Fruit fly (Drosophila melanogaster) whole organism, embryonic: ENCODE measurements around the gene Gr61a.
A peak's percentile ranks its signal among the peaks of the same experiment; 100 is the strongest.

Experiments used
- Antp ChIP-seq: fragments of 200-800 bp; sonication (Bioruptor generic); optimal IDR thresholded peaks from 3 replicates; lab custom pipeline; 2016; ENCODE audit warnings: missing biosample characterization, missing genetic modification characterization
- Atf3 ChIP-seq: fragments of 200-800 bp; sonication (Bioruptor generic); optimal IDR thresholded peaks from 3 replicates; lab custom pipeline; 2016; ENCODE audit warnings: missing biosample characterization, missing genetic modification characterization
- Awh ChIP-seq: fragments of 200-800 bp; sonication (Bioruptor generic); IDR thresholded peaks from 2 replicates; pipeline ENCODE4, ENCODE4 v1.3.6; 2022; ENCODE audit warnings: missing biosample characterization, missing genetic modification characterization
- CG10147 ChIP-seq: fragments of 200-800 bp; sonication (Bioruptor generic); optimal IDR thresholded peaks from 2 replicates; lab custom pipeline; 2019; ENCODE audit warnings: missing biosample characterization, mild to moderate bottlenecking, missing genetic modification characterization, moderate library complexity
- CG10565 ChIP-seq: fragments of 200-800 bp; sonication (Bioruptor generic); optimal IDR thresholded peaks from 3 replicates; lab custom pipeline; 2016; ENCODE audit warnings: missing biosample characterization, mild to moderate bottlenecking, missing genetic modification characterization
- CG11504 ChIP-seq: fragments of 200-800 bp; sonication (Bioruptor generic); optimal IDR thresholded peaks from 3 replicates; lab custom pipeline; 2019; ENCODE audit warnings: missing biosample characterization, mild to moderate bottlenecking, missing genetic modification characterization, moderate library complexity
- CG12391 ChIP-seq: fragments of 200-800 bp; sonication (Bioruptor generic); optimal IDR thresholded peaks from 3 replicates; lab custom pipeline; 2018; ENCODE audit warnings: missing biosample characterization, mild to moderate bottlenecking, missing genetic modification characterization, moderate library complexity
- CG14014 ChIP-seq: fragments of 200-800 bp; sonication (Bioruptor generic); IDR thresholded peaks from 2 replicates; pipeline ENCODE4 v1.3.6; 2022; ENCODE audit warnings: missing biosample characterization, missing genetic modification characterization
- CG15073 ChIP-seq: fragments of 200-800 bp; sonication (Bioruptor generic); optimal IDR thresholded peaks from 2 replicates; lab custom pipeline; 2016; ENCODE audit warnings: missing biosample characterization, missing genetic modification characterization
- CG15479 ChIP-seq: fragments of 200-800 bp; sonication (Bioruptor generic); optimal IDR thresholded peaks from 3 replicates; lab custom pipeline; 2019; ENCODE audit warnings: missing biosample characterization, mild to moderate bottlenecking, missing genetic modification characterization, moderate library complexity
- CG1602 ChIP-seq: fragments of 200-800 bp; sonication (Bioruptor generic); optimal IDR thresholded peaks from 3 replicates; lab custom pipeline; 2016; ENCODE audit warnings: missing biosample characterization, missing genetic modification characterization
- CG2678 ChIP-seq: fragments of 200-800 bp; sonication (Bioruptor generic); optimal IDR thresholded peaks from 3 replicates; lab custom pipeline; 2019; ENCODE audit warnings: missing biosample characterization, mild to moderate bottlenecking, missing genetic modification characterization, moderate library complexity
- CG3065 ChIP-seq: fragments of 200-800 bp; sonication (Bioruptor generic); optimal IDR thresholded peaks from 2 replicates; lab custom pipeline; 2016; ENCODE audit warnings: missing biosample characterization, missing genetic modification characterization
- CG3407 ChIP-seq: fragments of 200-800 bp; sonication (Bioruptor generic); optimal IDR thresholded peaks from 2 replicates; lab custom pipeline; 2018; ENCODE audit warnings: missing biosample characterization, mild to moderate bottlenecking, missing genetic modification characterization
- CG34422 ChIP-seq: fragments of 200-800 bp; sonication (Bioruptor generic); IDR thresholded peaks from 3 replicates; pipeline ENCODE4 v1.3.6; 2022; ENCODE audit warnings: missing biosample characterization, missing genetic modification characterization
- CG3726 ChIP-seq: fragments of 200-800 bp; sonication (Bioruptor generic); IDR thresholded peaks from 3 replicates; pipeline ENCODE4, ENCODE4 v1.3.6; 2022; ENCODE audit warnings: missing biosample characterization, missing genetic modification characterization
- CG4282 ChIP-seq: fragments of 200-800 bp; sonication (Bioruptor generic); optimal IDR thresholded peaks from 2 replicates; lab custom pipeline; 2016; ENCODE audit warnings: missing biosample characterization, missing genetic modification characterization
- CG4707 ChIP-seq: fragments of 200-800 bp; sonication (Bioruptor generic); optimal IDR thresholded peaks from 2 replicates; lab custom pipeline; 2018; ENCODE audit warnings: missing biosample characterization, mild to moderate bottlenecking, missing genetic modification characterization, moderate library complexity
- CG6254 ChIP-seq: fragments of 200-800 bp; sonication (Bioruptor generic); optimal IDR thresholded peaks from 3 replicates; lab custom pipeline; 2017; ENCODE audit warnings: mild to moderate bottlenecking, missing biosample characterization, missing genetic modification reagents, missing genetic modification characterization
- CG7987 ChIP-seq: fragments of 200-800 bp; sonication (Bioruptor generic); optimal IDR thresholded peaks from 2 replicates; lab custom pipeline; 2018; ENCODE audit warnings: missing biosample characterization, mild to moderate bottlenecking, missing genetic modification characterization, moderate library complexity
- CG8388 ChIP-seq: fragments of 200-800 bp; sonication (Bioruptor generic); optimal IDR thresholded peaks from 2 replicates; lab custom pipeline; 2019; ENCODE audit warnings: missing biosample characterization, mild to moderate bottlenecking, missing genetic modification characterization, moderate library complexity
- CG8944 ChIP-seq: fragments of 200-800 bp; sonication (Bioruptor generic); optimal IDR thresholded peaks from 3 replicates; lab custom pipeline; 2016; ENCODE audit warnings: missing biosample characterization, missing genetic modification characterization
- Camta ChIP-seq: fragments of 200-800 bp; sonication (Bioruptor generic); optimal IDR thresholded peaks from 2 replicates; lab custom pipeline; 2016; ENCODE audit warnings: missing biosample characterization, missing genetic modification characterization
- Dref ChIP-seq: fragments of 200-800 bp; sonication (Bioruptor generic); IDR thresholded peaks from 2 replicates; pipeline ENCODE4 v1.3.6; 2022; ENCODE audit warnings: missing biosample characterization, missing genetic modification characterization
- Ets65A ChIP-seq: fragments of 200-800 bp; sonication (Bioruptor generic); peaks from one replicate; lab custom pipeline; 2016; ENCODE audit warnings: missing biosample characterization, missing genetic modification characterization
- Fer3 ChIP-seq: fragments of 200-800 bp; sonication (Bioruptor generic); optimal IDR thresholded peaks from 2 replicates; lab custom pipeline; 2018; ENCODE audit warnings: missing biosample characterization, mild to moderate bottlenecking, missing genetic modification characterization, moderate library complexity
- Hr3 ChIP-seq: fragments of 200-800 bp; sonication (Bioruptor generic); optimal IDR thresholded peaks from 3 replicates; lab custom pipeline; 2016; ENCODE audit warnings: missing biosample characterization, missing genetic modification characterization
- Jarid2 ChIP-seq: fragments of 200-800 bp; sonication (Bioruptor generic); optimal IDR thresholded peaks from 3 replicates; lab custom pipeline; 2017; ENCODE audit warnings: mild to moderate bottlenecking, missing biosample characterization, missing genetic modification reagents, missing genetic modification characterization
- Usf ChIP-seq: fragments of 200-800 bp; sonication (Bioruptor generic); optimal IDR thresholded peaks from 2 replicates; lab custom pipeline; 2017; ENCODE audit warnings: missing genotype, missing biosample characterization, missing genetic modification characterization
- Vsx1 ChIP-seq: fragments of 200-800 bp; sonication (Bioruptor generic); optimal IDR thresholded peaks from 2 replicates; lab custom pipeline; 2017; ENCODE audit warnings: missing biosample characterization, mild to moderate bottlenecking, missing genetic modification characterization, missing genetic modification reagents
- abd-A ChIP-seq: fragments of 200-800 bp; sonication (Bioruptor generic); optimal IDR thresholded peaks from 3 replicates; lab custom pipeline; 2019; ENCODE audit warnings: missing biosample characterization, mild to moderate bottlenecking, missing genetic modification characterization, moderate library complexity
- bab2 ChIP-seq: fragments of 200-800 bp; sonication (Bioruptor generic); optimal IDR thresholded peaks from 2 replicates; lab custom pipeline; 2016; ENCODE audit warnings: missing biosample characterization, missing genetic modification characterization
- bsh ChIP-seq, 2 experiments: fragments of 200-800 bp; sonication (Bioruptor generic); optimal IDR thresholded peaks; 2 replicates each; lab custom pipeline; 2017 to 2018; ENCODE audit warnings: mild to moderate bottlenecking in 2 of 2, missing biosample characterization in 2 of 2, missing genetic modification characterization in 2 of 2, moderate library complexity in 1 of 2
- chif ChIP-seq, 2 experiments: fragments of 200-800 bp; sonication (Bioruptor generic); optimal IDR thresholded peaks; 3 replicates each; lab custom pipeline; 2016; ENCODE audit warnings: missing biosample characterization in 2 of 2, missing genetic modification characterization in 2 of 2
- crp ChIP-seq, 2 experiments: fragments of 200-800 bp; sonication (Bioruptor generic); optimal IDR thresholded peaks; 2 replicates in 1 of 2; 3 replicates in 1 of 2; lab custom pipeline; 2017; ENCODE audit warnings: missing biosample characterization in 2 of 2, missing genetic modification characterization in 2 of 2, mild to moderate bottlenecking in 1 of 2, moderate library complexity in 1 of 2
- dysf ChIP-seq: fragments of 200-800 bp; sonication (Bioruptor generic); IDR thresholded peaks from 3 replicates; pipeline ENCODE4 v1.3.6; 2022; ENCODE audit warnings: missing biosample characterization, missing genetic modification characterization
- ewg ChIP-seq: fragments of 200-800 bp; sonication (Bioruptor generic); optimal IDR thresholded peaks from 3 replicates; lab custom pipeline; 2017; ENCODE audit warnings: mild to moderate bottlenecking, missing biosample characterization, missing genetic modification reagents, missing genetic modification characterization
- her ChIP-seq: fragments of 200-800 bp; sonication (Bioruptor generic); optimal IDR thresholded peaks from 2 replicates; lab custom pipeline; 2016; ENCODE audit warnings: missing biosample characterization, missing genetic modification characterization
- hkb ChIP-seq, 2 experiments: fragments of 200-800 bp in 1 of 2; fragments of >200 bp in 1 of 2; sonication (Bioruptor generic) in 1 of 2; IDR thresholded peaks in 1 of 2; optimal IDR thresholded peaks in 1 of 2; 2 replicates each; pipeline versions ENCODE4 v1.3.6 to Lab custom; 2017 to 2022; ENCODE audit warnings: missing biosample characterization in 1 of 2, missing genetic modification characterization in 1 of 2
- lilli ChIP-seq: fragments of 200-800 bp; sonication (Bioruptor generic); optimal IDR thresholded peaks from 3 replicates; lab custom pipeline; 2016; ENCODE audit warnings: missing biosample characterization, missing genetic modification characterization
- nerfin-2 ChIP-seq: fragments of 200-800 bp; sonication (Bioruptor generic); IDR thresholded peaks from 2 replicates; pipeline ENCODE4 v1.3.6; 2022; ENCODE audit warnings: missing biosample characterization, missing genetic modification characterization; ENCODE audit not compliant: partially characterized antibody
- nmo ChIP-seq: fragments of 200-800 bp; sonication (Bioruptor generic); optimal IDR thresholded peaks from 2 replicates; lab custom pipeline; 2018; ENCODE audit warnings: missing biosample characterization, mild to moderate bottlenecking, missing genetic modification characterization, moderate library complexity
- onecut ChIP-seq: fragments of 200-800 bp; sonication (Bioruptor generic); IDR thresholded peaks from 2 replicates; pipeline ENCODE4 v1.3.6; 2022; ENCODE audit warnings: missing biosample characterization, missing genetic modification characterization
- stwl ChIP-seq: fragments of 200-800 bp; sonication (Bioruptor generic); optimal IDR thresholded peaks from 3 replicates; lab custom pipeline; 2018; ENCODE audit warnings: missing biosample characterization, mild to moderate bottlenecking, missing genetic modification characterization, moderate library complexity
- tap ChIP-seq: fragments of 200-800 bp; optimal IDR thresholded peaks from 3 replicates; lab custom pipeline; 2019; ENCODE audit warnings: missing biosample characterization, mild to moderate bottlenecking, missing genetic modification characterization, moderate library complexity
- tin ChIP-seq: fragments of 200-800 bp; sonication (Bioruptor generic); optimal IDR thresholded peaks from 3 replicates; lab custom pipeline; 2016; ENCODE audit warnings: missing biosample characterization, missing genetic modification characterization
- usp ChIP-seq: fragments of >200 bp; optimal IDR thresholded peaks from 2 replicates; lab custom pipeline; 2017; ENCODE audit warnings: missing biosample characterization, missing genetic modification characterization

Gene Gr61a

dm6 chr3L:824444-824843 is 16.8 kb upstream of the Gr61a start (continued):
- TF ChIP-seq ewg (GFP tag; lab: Kevin White, UChicago) = peak; percentile 29
- TF ChIP-seq tap (tag; lab: Kevin White, UChicago) = peak; percentile 43
- TF ChIP-seq Fer3 = no peak
- TF ChIP-seq Hr3 (GFP tag; lab: Kevin White, UChicago) = peak; percentile 8
- peak; percentile 23 for TF ChIP-seq CG10147 (GFP tag; lab: Kevin White, UChicago)
- peak; percentile 8; the same call in 1 of the 3 replicates for TF ChIP-seq dysf
- TF ChIP-seq Awh (GFP tag; lab: Robert Waterston, UW) = no peak
- TF ChIP-seq bab2 (GFP tag; lab: Kevin White, UChicago) = peak; percentile 9
- peak; percentile 51 for TF ChIP-seq CG2678 (tag; lab: Kevin White, UChicago)
- peak; percentile 19 for TF ChIP-seq Antp (GFP tag; lab: Kevin White, UChicago)
- peak; percentile 88 for TF ChIP-seq Ets65A (GFP tag; lab: Kevin White, UChicago)
- peak; percentile 29 for TF ChIP-seq nmo (GFP tag; lab: Kevin White, UChicago)
- no peak for TF ChIP-seq her (GFP tag; lab: Kevin White, UChicago)
- TF ChIP-seq bsh (GFP tag; optimal IDR thresholded peaks at IDR 0.05; lab: Kevin White, UChicago) = peak; percentile 41 to 72
- peak in 1 of 2 experiments; percentile 24 for TF ChIP-seq chif (GFP tag; optimal IDR thresholded peaks at IDR 0.05; lab: Kevin White, UChicago)
- TF ChIP-seq tin = peak; percentile 9
- peak; percentile 29 for TF ChIP-seq CG8388 (GFP tag; lab: Kevin White, UChicago)
- peak; percentile 4 for TF ChIP-seq CG3407 (GFP tag; lab: Kevin White, UChicago)
- TF ChIP-seq onecut (GFP tag; lab: Robert Waterston, UW) = no peak
- TF ChIP-seq lilli (GFP tag; lab: Kevin White, UChicago) = no peak
- TF ChIP-seq CG10565 (GFP tag; lab: Kevin White, UChicago) = no peak
- no peak for TF ChIP-seq CG3726 (GFP tag; lab: Robert Waterston, UW)
- TF ChIP-seq, all 482 proteins: peak for 77

DNA sequence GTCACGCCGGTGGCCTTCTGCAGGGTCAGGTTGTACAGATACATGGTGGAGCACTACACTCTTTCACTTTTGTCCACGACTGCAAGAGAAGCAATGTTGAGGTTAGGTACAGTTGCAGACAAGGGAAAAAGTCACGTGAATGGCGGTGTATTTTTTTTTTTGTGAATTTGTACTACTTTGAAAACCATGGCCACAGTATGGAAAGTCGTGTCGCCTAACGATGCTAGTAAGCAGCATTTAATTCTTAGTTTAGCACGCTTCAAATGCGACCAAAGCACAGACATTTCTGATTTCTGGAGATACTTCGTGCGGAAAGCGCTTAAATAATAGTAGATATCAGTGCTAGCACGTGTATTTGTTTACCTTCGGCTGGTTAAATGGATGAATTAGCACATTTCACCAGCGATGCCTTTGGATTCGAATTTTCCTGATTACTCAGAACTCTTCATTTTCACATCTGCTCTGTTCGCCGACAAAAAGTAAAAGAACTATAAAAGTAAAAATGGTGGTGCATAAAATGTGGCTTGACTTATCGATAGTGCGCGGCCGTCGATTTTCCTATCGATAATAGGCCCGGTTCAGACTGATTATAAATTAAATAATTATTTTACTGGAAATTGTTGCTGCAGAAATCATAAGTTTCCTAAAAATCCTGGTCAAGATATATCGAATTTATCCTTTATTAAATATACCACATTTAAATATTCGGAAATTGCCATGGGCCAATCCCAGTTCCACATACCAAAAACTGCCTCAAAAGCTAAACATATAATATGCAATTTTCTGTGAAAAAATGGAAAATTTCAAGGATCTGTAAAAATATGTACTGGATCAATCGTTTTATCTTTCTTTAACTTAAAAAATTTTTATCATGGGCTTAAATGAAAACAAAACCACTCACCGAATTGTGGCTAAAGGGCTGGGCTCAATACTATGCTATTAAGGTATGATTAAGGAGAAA is 8.1 kb upstream of the Gr61a start, which contains the start of gene Sf3b3:
Gene Sf3b3, minus strand, starts transcription at position 489 of the 961 bp plus-strand sequence.
- TF ChIP-seq Camta (peak; percentile 21), stwl (no peak), CG34422 (GFP tag; lab: Robert Waterston, UW) (peak; percentile 49; the same call in 1 of the 3 replicates), CG12391 (tag; lab: Kevin White, UChicago) (peak; percentile 4), Usf (GFP tag; lab: Kevin White, UChicago) (no peak), CG7987 (GFP tag; lab: Kevin White, UChicago) (peak; percentile 28), ewg (GFP tag; lab: Kevin White, UChicago) (no peak), Vsx1 (GFP tag; lab: Kevin White, UChicago) (no peak), CG14014 (GFP tag; lab: Robert Waterston, UW) (no peak), Dref (GFP tag; lab: Robert Waterston, UW) (peak; percentile 84), nerfin-2 (no peak), CG3065 (GFP tag; lab: Kevin White, UChicago) (no peak), CG4707 (GFP tag; lab: Kevin White, UChicago) (no peak), CG1602 (GFP tag; lab: Kevin White, UChicago) (no peak), CG15479 (no peak), CG8944 (GFP tag; lab: Kevin White, UChicago) (no peak), CG4282 (GFP tag; lab: Kevin White, UChicago) (no peak), Atf3 (GFP tag; lab: Kevin White, UChicago) (no peak), crp (GFP tag; optimal IDR thresholded peaks at IDR 0.05; lab: Kevin White, UChicago) (no peak), Jarid2 (GFP tag; lab: Kevin White, UChicago) (no peak), CG11504 (tag; lab: Kevin White, UChicago) (no peak), hkb (optimal IDR thresholded peaks at IDR 0.05; lab: Kevin White, UChicago) (no peak), hkb (GFP tag; IDR thresholded peaks at IDR 0.05; lab: Robert Waterston, UW) (0 out of 2 replicates have a peak, but pooled peaks have one; percentile 22), CG6254 (no peak), abd-A (tag; lab: Kevin White, UChicago) (no peak), CG15073 (GFP tag; lab: Kevin White, UChicago) (no peak), usp (GFP tag; lab: Kevin White, UChicago) (no peak)
